In the genomic region with DNA sequence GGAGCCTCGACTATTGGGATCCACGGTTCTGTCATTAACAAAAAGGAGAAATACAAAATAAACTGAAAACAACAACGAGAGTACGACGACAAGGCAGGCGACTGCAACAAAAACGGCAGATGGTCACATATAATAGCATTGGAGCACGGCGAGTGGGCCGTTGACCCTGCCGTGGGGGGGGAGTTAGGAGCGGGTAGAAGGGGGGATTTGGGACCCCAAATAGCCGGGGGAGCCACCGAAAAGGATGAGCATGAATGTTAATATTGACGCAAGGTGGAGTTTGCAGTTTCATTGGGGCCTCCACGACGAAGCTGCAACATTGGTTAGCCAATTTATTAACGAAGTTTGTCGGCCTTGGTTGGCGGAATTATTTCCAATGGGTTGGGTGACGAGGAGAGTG, we compare ENCODE assay signal across 5 fruit fly cellular contexts.
TF ChIP-seq lines count a peak whose summit lies in the region.

No protein-coding gene starts in this region.

- no peak for TF ChIP-seq CTCF in whole organism, embryonic (GFP tag; optimal IDR thresholded peaks at IDR 0.05; lab: Kevin White, UChicago)

TF ChIP-seq in whole organism, 6 proteins besides CTCF, POLR2A, EP300 and RAD21:
- TF ChIP-seq pan (optimal IDR thresholded peaks at IDR 0.05; lab: Kevin White, UChicago) (no peak), psq (optimal IDR thresholded peaks at IDR 0.05; lab: Kevin White, UChicago) (no peak), EcR (GFP tag; optimal IDR thresholded peaks at IDR 0.05; lab: Kevin White, UChicago) (peak; percentile 82 to 86)

TF ChIP-seq in whole organism, embryonic, 481 proteins besides CTCF, POLR2A, EP300 and RAD21:
- TF ChIP-seq CG34224 (GFP tag; IDR thresholded peaks at IDR 0.05; lab: Robert Waterston, UW; ENCODE audit: partially characterized antibody) = no peak
- no peak for TF ChIP-seq otp (GFP tag; IDR thresholded peaks at IDR 0.05; lab: Robert Waterston, UW)
- no peak for TF ChIP-seq Drgx (GFP tag; IDR thresholded peaks at IDR 0.05; lab: Robert Waterston, UW)
- TF ChIP-seq chm (GFP tag; IDR thresholded peaks at IDR 0.05; lab: Robert Waterston, UW) = 0 out of 2 replicates have a peak, but pooled peaks have one; percentile 33
- no peak for TF ChIP-seq grn (GFP tag; optimal IDR thresholded peaks at IDR 0.05; lab: Kevin White, UChicago)
- TF ChIP-seq CG6175 (GFP tag; IDR thresholded peaks at IDR 0.05; lab: Robert Waterston, UW) = no peak
- TF ChIP-seq CG12071 (GFP tag; optimal IDR thresholded peaks at IDR 0.05; lab: Kevin White, UChicago) = no peak
- TF ChIP-seq Spps (tag; optimal IDR thresholded peaks at IDR 0.05; lab: Kevin White, UChicago) = no peak
- TF ChIP-seq TFAM (GFP tag; optimal IDR thresholded peaks at IDR 0.05; lab: Kevin White, UChicago) = no peak
- TF ChIP-seq z (GFP tag; IDR thresholded peaks at IDR 0.05; lab: Robert Waterston, UW) = no peak
- no peak for TF ChIP-seq Lhr (GFP tag; optimal IDR thresholded peaks at IDR 0.05; lab: Kevin White, UChicago)
- no peak for TF ChIP-seq H15 (GFP tag; IDR thresholded peaks at IDR 0.05; lab: Robert Waterston, UW)
- TF ChIP-seq Sry-δ (GFP tag; optimal IDR thresholded peaks at IDR 0.05; lab: Kevin White, UChicago) = no peak
- TF ChIP-seq hbn (GFP tag; IDR thresholded peaks at IDR 0.05; lab: Robert Waterston, UW; ENCODE audit: partially characterized antibody) = no peak
- peak; percentile 29; the same call in 1 of the 2 replicates for TF ChIP-seq crol (GFP tag; IDR thresholded peaks at IDR 0.05; lab: Robert Waterston, UW)
- TF ChIP-seq NfI (GFP tag; optimal IDR thresholded peaks at IDR 0.05; lab: Kevin White, UChicago) = no peak

TF ChIP-seq in whole organism, prepupa, 60 proteins besides CTCF, POLR2A, EP300 and RAD21:
- TF ChIP-seq svp (GFP tag; lab: Kevin White, UChicago) = peak; percentile 26
- TF ChIP-seq dsx (GFP tag; optimal IDR thresholded peaks at IDR 0.05; lab: Kevin White, UChicago; ENCODE audit: poor library complexity, severe bottlenecking) = peak; percentile 13
- TF ChIP-seq CG10631 (GFP tag; optimal IDR thresholded peaks at IDR 0.05; lab: Kevin White, UChicago) = no peak
- TF ChIP-seq fd59A (GFP tag; optimal IDR thresholded peaks at IDR 0.05; lab: Kevin White, UChicago) = no peak
- TF ChIP-seq CG6163 (GFP tag; IDR thresholded peaks at IDR 0.05; lab: Robert Waterston, UW) = peak; percentile 30; the same call in 1 of the 3 replicates

TF ChIP-seq in whole organism, pupa, 21 proteins besides CTCF, POLR2A, EP300 and RAD21:
- peak; percentile 95 for TF ChIP-seq EcR (GFP tag; optimal IDR thresholded peaks at IDR 0.05; lab: Kevin White, UChicago)
- TF ChIP-seq CG14655 (GFP tag; optimal IDR thresholded peaks at IDR 0.05; lab: Kevin White, UChicago) = no peak
- TF ChIP-seq CG8301 (tag; optimal IDR thresholded peaks at IDR 0.05; lab: Kevin White, UChicago) = no peak
- TF ChIP-seq CG9948 (tag; optimal IDR thresholded peaks at IDR 0.05; lab: Kevin White, UChicago) = no peak
- no peak for TF ChIP-seq gl (tag; optimal IDR thresholded peaks at IDR 0.05; lab: Kevin White, UChicago)

TF ChIP-seq in whole organism, wandering third instar larva, 38 proteins besides CTCF, POLR2A, EP300 and RAD21:
- no peak for TF ChIP-seq dsf (GFP tag; optimal IDR thresholded peaks at IDR 0.05; lab: Kevin White, UChicago; ENCODE audit: borderline replicate concordance)
- no peak for TF ChIP-seq brk (GFP tag; optimal IDR thresholded peaks at IDR 0.05; lab: Kevin White, UChicago)
- no peak for TF ChIP-seq woc (GFP tag; optimal IDR thresholded peaks at IDR 0.05; lab: Kevin White, UChicago)
- no peak for TF ChIP-seq Jra (GFP tag; optimal IDR thresholded peaks at IDR 0.05; lab: Kevin White, UChicago)
- TF ChIP-seq Hr78 (GFP tag; optimal IDR thresholded peaks at IDR 0.05; lab: Kevin White, UChicago) = no peak
- no peak for TF ChIP-seq CrebA (GFP tag; optimal IDR thresholded peaks at IDR 0.05; lab: Kevin White, UChicago; ENCODE audit: borderline replicate concordance)
- TF ChIP-seq Rel (GFP tag; optimal IDR thresholded peaks at IDR 0.05; lab: Kevin White, UChicago) = no peak
- peak; percentile 11 for TF ChIP-seq Rel (tag; optimal IDR thresholded peaks at IDR 0.05; lab: Kevin White, UChicago)
- TF ChIP-seq Abd-B (GFP tag; optimal IDR thresholded peaks at IDR 0.05; lab: Kevin White, UChicago) = no peak
